Worm (Caenorhabditis elegans): ENCODE measurements around the gene Y39G8C.2.

Y39G8C.2 gene

DNA sequence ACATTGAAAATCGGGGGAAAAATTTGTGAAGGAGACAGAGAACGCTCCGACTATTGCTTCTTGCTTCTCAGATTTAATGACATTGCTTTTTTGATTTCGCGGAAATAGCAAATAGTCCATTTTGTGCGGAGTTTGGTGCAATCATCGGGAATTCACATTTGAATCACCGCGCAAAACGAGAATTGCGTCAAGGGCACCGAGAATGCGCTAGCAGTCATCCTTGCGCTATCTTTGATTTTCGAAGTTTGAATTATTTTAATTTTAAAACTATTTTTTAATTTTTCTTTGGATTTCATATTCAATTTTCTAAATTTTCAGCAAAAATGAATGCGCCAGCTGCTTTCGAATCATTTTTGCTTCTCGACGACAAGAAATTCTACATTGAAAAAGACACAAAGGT is 37.7 kb downstream of the Y39G8C.2 start, which contains the start of gene rpb-11 (continued):
- TF ChIP-seq F57C9.4 (tag; optimal IDR thresholded peaks at IDR 0.05), result no peak
- TF ChIP-seq tlf-1 (GFP tag; optimal IDR thresholded peaks at IDR 0.05), result peak; percentile 91
- TF ChIP-seq cebp-1 (GFP tag; IDR thresholded peaks at IDR 0.05), result no peak
- peak; percentile 88 for TF ChIP-seq cebp-1 (tag; optimal IDR thresholded peaks at IDR 0.05)
- TF ChIP-seq ZK185.1 (tag; optimal IDR thresholded peaks at IDR 0.05; ENCODE audit: poor library complexity, severe bottlenecking), result peak; percentile 83
- peak; percentile 72 for TF ChIP-seq ceh-91 (GFP tag; IDR thresholded peaks at IDR 0.05)
- TF ChIP-seq nhr-179 (tag; optimal IDR thresholded peaks at IDR 0.05), result no peak
- peak; percentile 99 for TF ChIP-seq lin-54 (GFP tag; optimal IDR thresholded peaks at IDR 0.05)
- TF ChIP-seq ztf-26 (tag; optimal IDR thresholded peaks at IDR 0.05), result peak; percentile 83

DNA sequence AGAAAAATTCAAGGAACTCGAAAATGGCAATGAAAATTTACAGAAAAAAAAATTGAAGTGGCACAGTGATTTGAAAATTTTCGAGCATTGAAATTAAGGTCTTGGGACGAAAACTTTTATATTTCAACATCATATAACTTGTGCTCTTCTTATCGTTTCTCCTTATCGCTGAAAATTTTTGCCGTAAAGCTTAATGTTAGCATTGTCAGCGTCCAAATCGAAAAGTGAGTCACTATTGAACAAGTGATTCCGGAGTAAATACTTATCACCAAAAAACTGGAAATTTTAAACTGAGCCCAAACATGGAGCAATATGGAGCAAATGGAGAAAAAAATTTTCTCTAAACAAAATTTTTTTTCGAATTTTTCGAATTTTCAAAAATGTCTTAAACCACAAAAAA is 41.7 kb downstream of the Y39G8C.2 start:
- no peak for TF ChIP-seq nfya-2 (GFP tag; IDR thresholded peaks at IDR 0.05)

DNA sequence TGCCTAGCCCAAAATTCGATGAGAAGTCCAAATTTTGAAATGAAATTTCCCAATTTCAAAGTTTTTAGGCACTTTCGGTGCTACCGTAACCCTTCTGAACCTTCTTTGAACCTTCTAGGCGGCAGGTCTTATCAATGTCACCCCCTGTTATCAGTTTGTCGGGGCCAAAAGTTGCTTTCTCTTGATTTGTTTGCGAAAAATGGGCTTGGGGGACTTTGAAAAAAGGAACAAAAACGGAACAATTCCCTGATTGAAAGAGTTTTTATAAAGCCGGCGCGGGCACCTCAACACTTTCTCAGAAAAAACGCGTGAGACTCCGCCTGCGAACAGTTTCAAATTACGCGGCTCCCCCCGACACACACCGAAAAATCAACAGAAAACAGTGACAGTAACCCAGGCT is 44.3 kb downstream of the Y39G8C.2 start:
- TF ChIP-seq mel-28 (tag; optimal IDR thresholded peaks at IDR 0.05; ENCODE audit: borderline replicate concordance) (no peak), nhr-80 (tag; optimal IDR thresholded peaks at IDR 0.05) (peak; percentile 5), hlh-12 (tag; optimal IDR thresholded peaks at IDR 0.05) (no peak), ztf-18 (tag; optimal IDR thresholded peaks at IDR 0.05) (no peak), Y53F4B.3 (GFP tag; IDR thresholded peaks at IDR 0.05) (no peak), T07F8.4 (tag; optimal IDR thresholded peaks at IDR 0.05) (no peak)

ce11 chrII:14052204-14052603 is 45.2 kb downstream of the Y39G8C.2 start, which contains the start of gene daf-5:
Gene daf-5 (minus strand): TSS chrII:14052304.
- TF ChIP-seq tlf-1 (GFP tag; optimal IDR thresholded peaks at IDR 0.05) (no peak), lin-26 (GFP tag; IDR thresholded peaks at IDR 0.05) (no peak), ceh-100 (GFP tag; IDR thresholded peaks at IDR 0.05) (no peak), sea-2 (GFP tag; IDR thresholded peaks at IDR 0.05) (no peak), fkh-3 (tag; optimal IDR thresholded peaks at IDR 0.05) (no peak), ztf-3 (GFP tag; optimal IDR thresholded peaks at IDR 0.05) (no peak), B0336.3 (GFP tag; IDR thresholded peaks at IDR 0.05) (no peak), lag-1 (GFP tag; IDR thresholded peaks at IDR 0.05) (no peak), egl-44 (GFP tag; IDR thresholded peaks at IDR 0.05) (no peak), attf-5 (GFP tag; optimal IDR thresholded peaks at IDR 0.05) (no peak), B0035.1 (tag; optimal IDR thresholded peaks at IDR 0.05) (no peak), snpc-1.1 (tag; optimal IDR thresholded peaks at IDR 0.05; ENCODE audit: insufficient read depth) (no peak), hrde-1 (tag; optimal IDR thresholded peaks at IDR 0.05; ENCODE audit: borderline replicate concordance) (no peak), hsf-1 (GFP tag; IDR thresholded peaks at IDR 0.05) (no peak), F57A8.1 (GFP tag; optimal IDR thresholded peaks at IDR 0.05) (no peak), somi-1 (GFP tag; optimal IDR thresholded peaks at IDR 0.05) (no peak), tbp1 (GFP tag; optimal IDR thresholded peaks at IDR 0.05) (no peak), mel-28 (tag; optimal IDR thresholded peaks at IDR 0.05; ENCODE audit: borderline replicate concordance) (no peak), chd-7 (tag; optimal IDR thresholded peaks at IDR 0.05) (no peak), hmg-20 (GFP tag; IDR thresholded peaks at IDR 0.05) (no peak)

DNA sequence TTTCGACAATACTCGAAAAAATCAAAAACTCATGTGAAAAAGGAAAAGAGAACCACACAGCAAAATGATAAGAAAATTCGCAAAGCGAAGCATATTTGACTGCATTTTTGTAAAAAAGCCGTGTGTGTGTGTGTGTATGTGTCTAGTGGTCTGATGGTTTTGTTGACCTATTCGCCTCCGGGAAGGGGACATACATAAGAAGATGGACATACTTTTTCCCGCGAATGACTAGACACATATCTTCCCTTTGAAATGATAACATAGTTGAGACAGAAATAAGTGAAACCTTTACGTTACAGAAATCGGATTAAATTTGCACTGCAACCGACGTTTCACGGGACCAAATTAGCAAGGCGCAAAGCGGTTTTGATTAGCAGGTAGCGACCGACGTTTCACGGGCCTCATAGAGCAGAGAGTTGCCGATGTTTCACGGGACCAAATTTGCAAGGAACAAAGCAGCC is 45.9 kb downstream of the Y39G8C.2 start:
- TF ChIP-seq F23B12.7 (tag; optimal IDR thresholded peaks at IDR 0.05; ENCODE audit: insufficient read depth) (no peak), nhr-80 (tag; optimal IDR thresholded peaks at IDR 0.05) (peak; percentile 50), Y56A3A.18 (GFP tag; IDR thresholded peaks at IDR 0.05) (no peak), him-1 (tag; optimal IDR thresholded peaks at IDR 0.05) (no peak), Y53F4B.3 (GFP tag; IDR thresholded peaks at IDR 0.05) (no peak), ztf-28 (GFP tag; IDR thresholded peaks at IDR 0.05) (no peak), cebp-1 (GFP tag; IDR thresholded peaks at IDR 0.05) (no peak), cebp-1 (tag; optimal IDR thresholded peaks at IDR 0.05) (no peak), ceh-100 (GFP tag; IDR thresholded peaks at IDR 0.05) (no peak), D2030.7 (GFP tag; IDR thresholded peaks at IDR 0.05) (no peak), snpc-4 (GFP tag; optimal IDR thresholded peaks at IDR 0.05) (no peak), snpc-4 (tag; optimal IDR thresholded peaks at IDR 0.05) (peak in 3 of 4 experiments; percentile 56 to 77 (median 63)), aptf-2 (GFP tag; conservative IDR thresholded peaks at IDR 0.05) (no peak), fkh-3 (tag; optimal IDR thresholded peaks at IDR 0.05) (no peak)
